Fruit fly (Drosophila melanogaster) whole organism, embryonic: ENCODE data around the gene CG5968.

ENCODE experiments used
- CG10267 ChIP-seq: fragments of 200-800 bp; sonication (Bioruptor generic); optimal IDR thresholded peaks from 2 replicates; lab custom pipeline; 2018; ENCODE audit warnings: missing biosample characterization, mild to moderate bottlenecking, missing genetic modification characterization, moderate library complexity
- CG11504 ChIP-seq: fragments of 200-800 bp; sonication (Bioruptor generic); optimal IDR thresholded peaks from 3 replicates; lab custom pipeline; 2019; ENCODE audit warnings: missing biosample characterization, mild to moderate bottlenecking, missing genetic modification characterization, moderate library complexity
- CG12659 ChIP-seq: fragments of 200-800 bp; sonication (Bioruptor generic); optimal IDR thresholded peaks from 3 replicates; lab custom pipeline; 2017; ENCODE audit warnings: mild to moderate bottlenecking, missing biosample characterization, missing genetic modification reagents, missing genetic modification characterization
- CG13287 ChIP-seq: fragments of 200-800 bp; sonication (Bioruptor generic); IDR thresholded peaks from 2 replicates; pipeline ENCODE4 v1.3.6; 2022; ENCODE audit warnings: missing biosample characterization, missing genetic modification characterization; ENCODE audit not compliant: partially characterized antibody
- CG14965 ChIP-seq: fragments of 200-800 bp; sonication (Bioruptor generic); optimal IDR thresholded peaks from 2 replicates; lab custom pipeline; 2016; ENCODE audit warnings: missing biosample characterization, missing genetic modification characterization, borderline replicate concordance
- CG15269 ChIP-seq: fragments of 200-800 bp; sonication (Bioruptor generic); optimal IDR thresholded peaks from 2 replicates; lab custom pipeline; 2018; ENCODE audit warnings: missing biosample characterization, mild to moderate bottlenecking, missing genetic modification characterization, moderate library complexity
- CG17186 ChIP-seq: fragments of 200-800 bp; sonication (Bioruptor generic); optimal IDR thresholded peaks from 3 replicates; lab custom pipeline; 2017; ENCODE audit warnings: missing biosample characterization, missing genetic modification reagents, missing genetic modification characterization
- CG30020 ChIP-seq: fragments of 200-800 bp; optimal IDR thresholded peaks from 2 replicates; lab custom pipeline; 2019; ENCODE audit warnings: missing biosample characterization, mild to moderate bottlenecking, missing genetic modification characterization, moderate library complexity
- CG3281 ChIP-seq: fragments of 200-800 bp; sonication (Bioruptor generic); optimal IDR thresholded peaks from 3 replicates; lab custom pipeline; 2017; ENCODE audit warnings: missing biosample characterization, mild to moderate bottlenecking, missing genetic modification characterization
- CG33557 ChIP-seq: fragments of 200-800 bp; sonication (Bioruptor generic); optimal IDR thresholded peaks from 2 replicates; lab custom pipeline; 2019; ENCODE audit warnings: missing biosample characterization, mild to moderate bottlenecking, missing genetic modification characterization, moderate library complexity
- CG34224 ChIP-seq: fragments of 200-800 bp; sonication (Bioruptor generic); IDR thresholded peaks from 3 replicates; pipeline ENCODE4 v1.3.6; 2022; ENCODE audit warnings: missing biosample characterization, missing genetic modification characterization; ENCODE audit not compliant: partially characterized antibody
- CG4404 ChIP-seq: fragments of 200-800 bp; sonication (Bioruptor generic); IDR thresholded peaks from 2 replicates; pipeline ENCODE4 v1.3.6; 2022; ENCODE audit warnings: missing biosample characterization, missing genetic modification characterization
- CG6683 ChIP-seq: fragments of 200-800 bp; sonication (Bioruptor generic); optimal IDR thresholded peaks from 2 replicates; lab custom pipeline; 2017; ENCODE audit warnings: missing biosample characterization, mild to moderate bottlenecking, missing genetic modification characterization, missing genetic modification reagents
- CG7357 ChIP-seq: fragments of 200-800 bp; sonication (Bioruptor generic); IDR thresholded peaks from 3 replicates; pipeline ENCODE4 v1.3.6; 2022; ENCODE audit warnings: missing biosample characterization, missing genetic modification characterization
- CrebB ChIP-seq: fragments of 200-800 bp; sonication (Bioruptor generic); optimal IDR thresholded peaks from 3 replicates; lab custom pipeline; 2018; ENCODE audit warnings: missing biosample characterization, mild to moderate bottlenecking, missing genetic modification characterization
- Dref ChIP-seq: fragments of 200-800 bp; sonication (Bioruptor generic); IDR thresholded peaks from 2 replicates; pipeline ENCODE4 v1.3.6; 2022; ENCODE audit warnings: missing biosample characterization, missing genetic modification characterization
- Ets65A ChIP-seq: fragments of 200-800 bp; sonication (Bioruptor generic); peaks from one replicate; lab custom pipeline; 2016; ENCODE audit warnings: missing biosample characterization, missing genetic modification characterization
- Ets97D ChIP-seq: fragments of 200-800 bp; sonication (Bioruptor generic); optimal IDR thresholded peaks from 3 replicates; lab custom pipeline; 2016; ENCODE audit warnings: missing biosample characterization, missing genetic modification characterization
- GATAe ChIP-seq: fragments of 200-800 bp; sonication (Bioruptor generic); conservative IDR thresholded peaks from 2 replicates; pipeline ENCODE4 v1.3.6; 2022; ENCODE audit warnings: missing biosample characterization, missing genetic modification characterization
- Hand ChIP-seq: fragments of 200-800 bp; sonication (Bioruptor generic); optimal IDR thresholded peaks from 2 replicates; lab custom pipeline; 2017; ENCODE audit warnings: mild to moderate bottlenecking, missing biosample characterization, missing genetic modification reagents, missing genetic modification characterization
- Kr ChIP-seq: fragments of 200-800 bp; sonication (Bioruptor generic); optimal IDR thresholded peaks from 2 replicates; lab custom pipeline; 2017; ENCODE audit warnings: missing biosample characterization, mild to moderate bottlenecking, missing genetic modification characterization
- Lhr ChIP-seq: fragments of 200-800 bp; sonication (Bioruptor generic); optimal IDR thresholded peaks from 3 replicates; lab custom pipeline; 2017; ENCODE audit warnings: mild to moderate bottlenecking, missing biosample characterization, missing genetic modification reagents, missing genetic modification characterization
- MBD-R2 ChIP-seq: fragments of 200-800 bp; sonication (Bioruptor generic); IDR thresholded peaks from 2 replicates; pipeline ENCODE4 v1.3.6; 2022; ENCODE audit warnings: missing biosample characterization, missing genetic modification characterization
- MESR4 ChIP-seq: fragments of 200-800 bp; sonication (Bioruptor generic); optimal IDR thresholded peaks from 2 replicates; lab custom pipeline; 2018; ENCODE audit warnings: missing biosample characterization, mild to moderate bottlenecking, missing genetic modification characterization, moderate library complexity
- NK7.1 ChIP-seq: fragments of 200-800 bp; sonication (Bioruptor generic); optimal IDR thresholded peaks from 3 replicates; lab custom pipeline; 2016; ENCODE audit warnings: missing biosample characterization, missing genetic modification characterization
- PHDP ChIP-seq: fragments of 200-800 bp; sonication (Bioruptor generic); optimal IDR thresholded peaks from 3 replicates; lab custom pipeline; 2018; ENCODE audit warnings: missing biosample characterization, mild to moderate bottlenecking, missing genetic modification characterization, moderate library complexity
- Poxn ChIP-seq: fragments of 200-800 bp; sonication (Bioruptor generic); IDR thresholded peaks from 2 replicates; pipeline ENCODE4 v1.3.6; 2022; ENCODE audit warnings: missing biosample characterization, missing genetic modification characterization
- Ptx1 ChIP-seq: fragments of 200-800 bp; sonication (Bioruptor generic); IDR thresholded peaks from 2 replicates; pipeline ENCODE4 v1.3.6; 2022; ENCODE audit warnings: missing biosample characterization, missing genetic modification characterization
- Scr ChIP-seq: fragments of 200-800 bp; sonication (Bioruptor generic); IDR thresholded peaks from 2 replicates; pipeline ENCODE4 v1.3.6; 2022; ENCODE audit warnings: missing biosample characterization, missing genetic modification characterization; ENCODE audit not compliant: partially characterized antibody
- Spps ChIP-seq: fragments of 200-800 bp; sonication (Bioruptor generic); optimal IDR thresholded peaks from 2 replicates; lab custom pipeline; 2018; ENCODE audit warnings: missing biosample characterization, mild to moderate bottlenecking, missing genetic modification characterization
- Ssrp ChIP-seq: fragments of 200-800 bp; sonication (Bioruptor generic); optimal IDR thresholded peaks from 2 replicates; lab custom pipeline; 2018; ENCODE audit warnings: missing biosample characterization, mild to moderate bottlenecking, missing genetic modification characterization, moderate library complexity
- amos ChIP-seq: fragments of 200-800 bp; sonication (Bioruptor generic); IDR thresholded peaks from 2 replicates; pipeline ENCODE4 v1.3.6; 2022; ENCODE audit warnings: missing biosample characterization, missing genetic modification characterization; ENCODE audit not compliant: partially characterized antibody
- chif ChIP-seq, 2 experiments: fragments of 200-800 bp; sonication (Bioruptor generic); optimal IDR thresholded peaks; 3 replicates each; lab custom pipeline; 2016; ENCODE audit warnings: missing biosample characterization in 2 of 2, missing genetic modification characterization in 2 of 2
- danr ChIP-seq: fragments of 200-800 bp; sonication (Bioruptor generic); IDR thresholded peaks from 2 replicates; pipeline ENCODE4 v1.3.6; 2022; ENCODE audit warnings: missing biosample characterization, missing genetic modification characterization
- h ChIP-seq: fragments of >200 bp; optimal IDR thresholded peaks from 2 replicates; lab custom pipeline; 2017
- inv ChIP-seq: fragments of 200-800 bp; sonication (Bioruptor generic); IDR thresholded peaks from 2 replicates; pipeline ENCODE4 v1.3.6; 2022; ENCODE audit warnings: missing biosample characterization, missing genetic modification characterization; ENCODE audit not compliant: partially characterized antibody
- nerfin-1 ChIP-seq: fragments of 200-800 bp; sonication (Bioruptor generic); optimal IDR thresholded peaks from 3 replicates; lab custom pipeline; 2019; ENCODE audit warnings: missing biosample characterization, mild to moderate bottlenecking, missing genetic modification characterization, moderate library complexity
- oc ChIP-seq: fragments of 200-800 bp; sonication (Bioruptor generic); optimal IDR thresholded peaks from 2 replicates; lab custom pipeline; 2018; ENCODE audit warnings: missing biosample characterization, mild to moderate bottlenecking, missing genetic modification characterization, moderate library complexity
- org-1 ChIP-seq: fragments of 200-800 bp; sonication (Bioruptor generic); optimal IDR thresholded peaks from 2 replicates; lab custom pipeline; 2017; ENCODE audit warnings: missing biosample characterization, missing genetic modification characterization
- pho ChIP-seq: fragments of 200-800 bp; sonication (Bioruptor generic); optimal IDR thresholded peaks from 2 replicates; lab custom pipeline; 2016; ENCODE audit warnings: missing biosample characterization, missing genetic modification characterization
- row ChIP-seq: fragments of 200-800 bp; sonication (Bioruptor generic); IDR thresholded peaks from 3 replicates; pipeline ENCODE4 v1.3.6; 2022; ENCODE audit warnings: missing biosample characterization, missing genetic modification characterization
- run ChIP-seq: fragments of 200-800 bp; sonication (Bioruptor generic); optimal IDR thresholded peaks from 3 replicates; lab custom pipeline; 2018; ENCODE audit warnings: missing biosample characterization, mild to moderate bottlenecking, missing genetic modification characterization
- slbo ChIP-seq: fragments of 200-800 bp; sonication (Bioruptor generic); IDR thresholded peaks from 2 replicates; pipeline ENCODE4 v1.3.6; 2022; ENCODE audit warnings: missing biosample characterization, missing genetic modification characterization
- slp2 ChIP-seq: fragments of 200-800 bp; sonication (Bioruptor generic); optimal IDR thresholded peaks from 2 replicates; lab custom pipeline; 2016; ENCODE audit warnings: missing biosample characterization, missing genetic modification characterization
- sna ChIP-seq: fragments of 200-800 bp; sonication (Bioruptor generic); IDR thresholded peaks from 2 replicates; pipeline ENCODE4 v1.3.6; 2022; ENCODE audit warnings: missing biosample characterization, missing genetic modification characterization; ENCODE audit not compliant: partially characterized antibody
- stc ChIP-seq: fragments of 200-800 bp; sonication (Bioruptor generic); IDR thresholded peaks from 2 replicates; pipeline ENCODE4 v1.3.6; 2022; ENCODE audit warnings: missing biosample characterization, missing genetic modification characterization
- yki ChIP-seq: fragments of >200 bp; optimal IDR thresholded peaks from 3 replicates; lab custom pipeline; 2018

Gene CG5968

DNA sequence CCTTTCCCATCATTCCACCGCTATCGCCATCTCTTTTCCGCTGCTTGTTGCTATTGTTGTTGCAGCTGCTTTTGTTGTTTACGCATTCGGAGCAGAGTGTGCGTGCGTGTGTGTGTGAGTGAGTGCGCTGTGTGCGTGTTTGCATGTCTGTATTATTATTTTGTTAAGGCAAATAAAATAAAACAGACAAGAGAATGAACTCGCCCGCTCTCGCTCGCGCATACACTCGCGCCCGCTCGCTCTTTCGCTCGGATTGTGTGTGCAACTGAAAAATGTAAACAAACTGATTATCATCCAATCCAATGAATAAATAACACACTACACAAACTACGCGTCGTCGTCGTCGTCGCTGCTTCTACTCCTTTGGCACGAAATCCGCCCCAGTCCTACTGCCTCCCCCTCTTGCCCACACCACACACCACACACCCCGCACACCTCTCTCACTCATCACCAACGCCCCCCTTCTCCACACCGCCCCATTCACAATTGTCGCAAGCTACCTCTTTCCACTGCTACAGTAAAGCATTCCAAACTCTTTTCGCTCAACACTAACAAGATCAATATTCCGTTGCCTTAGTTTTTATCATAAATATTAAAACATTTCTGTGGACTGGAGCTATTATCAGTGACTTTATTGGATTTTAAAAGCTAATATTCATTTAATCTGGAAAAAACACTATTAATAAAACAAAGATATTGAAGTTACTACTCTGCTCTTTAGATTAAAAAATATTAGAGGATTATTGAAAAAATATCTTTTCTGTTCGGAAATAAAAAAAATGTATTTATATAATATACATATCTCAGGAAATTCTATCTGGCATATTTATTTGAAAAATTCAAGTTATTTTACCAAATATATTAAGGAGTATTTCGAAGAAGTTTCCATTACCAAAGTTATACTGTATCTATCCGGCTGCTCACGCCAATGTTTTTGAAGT is 28.1 kb downstream of the CG5968 start:
- TF ChIP-seq Ets65A (GFP tag; lab: Kevin White, UChicago) = peak; percentile 41
- TF ChIP-seq h (lab: Kevin White, UChicago) = no peak
- TF ChIP-seq CG34224 (GFP tag; lab: Robert Waterston, UW) = peak; percentile 25; the same call in 1 of the 3 replicates
- TF ChIP-seq CG7357 (GFP tag; lab: Robert Waterston, UW) = no peak
- no peak for TF ChIP-seq MBD-R2 (GFP tag; lab: Robert Waterston, UW)
- peak; percentile 92 for TF ChIP-seq CG17186 (GFP tag; lab: Kevin White, UChicago)
- TF ChIP-seq danr (GFP tag; lab: Robert Waterston, UW) = peak; percentile 34; the same call in 1 of the 2 replicates
- peak; percentile 85 for TF ChIP-seq Spps (tag; lab: Kevin White, UChicago)
- no peak for TF ChIP-seq yki (lab: Kevin White, UChicago)
- TF ChIP-seq org-1 (GFP tag; lab: Kevin White, UChicago) = peak; percentile 95
- TF ChIP-seq row (GFP tag; lab: Robert Waterston, UW) = peak; percentile 21; the same call in 2 of the 3 replicates
- TF ChIP-seq stc (GFP tag; lab: Robert Waterston, UW) = peak; percentile 82
- no peak for TF ChIP-seq inv (GFP tag; lab: Robert Waterston, UW)
- peak; percentile 96 for TF ChIP-seq oc (tag; lab: Kevin White, UChicago)
- TF ChIP-seq CrebB (tag; lab: Kevin White, UChicago) = peak; percentile 95
- TF ChIP-seq MESR4 (GFP tag; lab: Kevin White, UChicago) = peak; percentile 16
- peak; percentile 53 for TF ChIP-seq pho (GFP tag; lab: Kevin White, UChicago)
- TF ChIP-seq NK7.1 = peak; percentile 87
- TF ChIP-seq Ptx1 (GFP tag; lab: Robert Waterston, UW) = 0 out of 2 replicates have a peak, but pooled peaks have one; percentile 31
- TF ChIP-seq Dref (GFP tag; lab: Robert Waterston, UW) = no peak
- TF ChIP-seq slbo (GFP tag; lab: Robert Waterston, UW) = 0 out of 2 replicates have a peak, but pooled peaks have one; percentile 3
- TF ChIP-seq GATAe (GFP tag; lab: Robert Waterston, UW) = no peak
- TF ChIP-seq slp2 (GFP tag; lab: Kevin White, UChicago) = peak; percentile 61
- peak; percentile 40; the same call in 1 of the 2 replicates for TF ChIP-seq CG4404
- peak; percentile 36; the same call in 1 of the 2 replicates for TF ChIP-seq CG13287 (GFP tag; lab: Robert Waterston, UW)
- TF ChIP-seq Ssrp (tag; lab: Kevin White, UChicago) = peak; percentile 23
- TF ChIP-seq Ets97D (GFP tag; lab: Kevin White, UChicago) = no peak
- 0 out of 2 replicates have a peak, but pooled peaks have one; percentile 11 for TF ChIP-seq Scr (GFP tag; lab: Robert Waterston, UW)
- TF ChIP-seq sna (GFP tag; lab: Robert Waterston, UW) = no peak; the same call in 1 of the 2 replicates
- TF ChIP-seq amos (GFP tag; lab: Robert Waterston, UW) = no peak
- no peak for TF ChIP-seq Poxn (GFP tag; lab: Robert Waterston, UW)
- TF ChIP-seq CG15269 (tag; lab: Kevin White, UChicago) = peak; percentile 57
- TF ChIP-seq CG11504 = peak; percentile 71
- peak; percentile 90 for TF ChIP-seq PHDP (tag; lab: Kevin White, UChicago)
- peak; percentile 54 for TF ChIP-seq CG30020 (tag; lab: Kevin White, UChicago)
- peak; percentile 78 for TF ChIP-seq CG3281
- TF ChIP-seq Kr = peak; percentile 99
- TF ChIP-seq chif (GFP tag; optimal IDR thresholded peaks at IDR 0.05; lab: Kevin White, UChicago) = peak; percentile 67 to 82
- TF ChIP-seq CG6683 = peak; percentile 79
- peak; percentile 82 for TF ChIP-seq CG14965 (GFP tag; lab: Kevin White, UChicago)
- peak; percentile 90 for TF ChIP-seq nerfin-1
- peak; percentile 95 for TF ChIP-seq CG33557 (GFP tag; lab: Kevin White, UChicago)
- peak; percentile 84 for TF ChIP-seq CG12659 (GFP tag; lab: Kevin White, UChicago)
- TF ChIP-seq Hand (GFP tag; lab: Kevin White, UChicago) = peak; percentile 79
- TF ChIP-seq Lhr (GFP tag; lab: Kevin White, UChicago) = peak; percentile 92
- peak; percentile 64 for TF ChIP-seq CG10267 (tag; lab: Kevin White, UChicago)
- peak; percentile 83 for TF ChIP-seq run (tag; lab: Kevin White, UChicago)
